Worm (Caenorhabditis elegans) whole organism, midembryonic: Measurements from ENCODE around the gene Y82E9BR.20.

Source experiments
- T22C8.4 ChIP-seq: fragments of 200-800 bp; sonication (Bioruptor generic); IDR thresholded peaks from 2 replicates; pipeline ENCODE4 v1.3.6; 2022; ENCODE audit warnings: missing genetic modification characterization, missing compliant biosample characterization
- flt-1 ChIP-seq: fragments of 200-800 bp; sonication (Bioruptor generic); IDR thresholded peaks from 2 replicates; pipeline ENCODE4 v1.3.6; 2022; ENCODE audit warnings: missing genetic modification characterization, missing compliant biosample characterization
- ztf-23 ChIP-seq: fragments of 200-800 bp; sonication (Bioruptor generic); IDR thresholded peaks from 2 replicates; pipeline ENCODE4 v1.3.6; 2022; ENCODE audit warnings: missing genetic modification reagents, missing genetic modification characterization, missing compliant biosample characterization
- ztf-29 ChIP-seq: fragments of 200-800 bp; sonication (Bioruptor generic); IDR thresholded peaks from 2 replicates; pipeline ENCODE4 v1.3.6; 2022; ENCODE audit warnings: missing genetic modification reagents, missing genetic modification characterization, missing compliant biosample characterization

DNA sequence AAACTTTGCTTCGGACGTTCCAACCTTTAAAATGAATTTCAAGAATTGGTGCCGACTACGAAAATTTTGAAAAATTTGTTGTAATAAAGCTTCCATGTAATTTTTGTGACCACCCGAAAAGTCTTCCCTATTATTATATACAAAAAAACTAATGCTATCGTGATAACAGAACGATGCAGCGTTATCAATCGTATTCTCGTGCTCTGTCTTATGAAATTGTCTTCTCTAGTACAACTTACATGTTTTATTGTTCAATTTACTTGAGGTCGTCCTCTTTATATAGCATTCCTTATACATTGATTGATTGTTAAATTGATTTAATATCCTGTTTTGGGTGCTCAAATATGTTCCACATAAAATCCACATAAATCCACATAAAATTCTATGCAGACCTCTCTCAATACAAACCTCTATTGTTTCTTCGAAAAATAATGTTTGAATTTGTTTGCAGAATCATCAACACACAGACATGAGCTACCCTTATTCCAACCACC is 27.3 kb downstream of the Y82E9BR.20 start, which contains the start of gene pals-19:
- TF ChIP-seq flt-1 (GFP tag; lab: Robert Waterston, UW) (no peak), ztf-23 (no peak), T22C8.4 (GFP tag; lab: Robert Waterston, UW) (no peak), ztf-29 (GFP tag; lab: Robert Waterston, UW) (no peak)
